Fruit fly (Drosophila melanogaster): ENCODE data around the gene CG5418.

The CG5418 gene

dm6 chr2L:12497283-12498265, 44.5 kb upstream of the CG5418 start, which contains the start of gene t-cup (continued):
- no peak for TF ChIP-seq CG2889 (GFP tag; IDR thresholded peaks at IDR 0.05)
- peak; percentile 19 for TF ChIP-seq CG17829 (tag; optimal IDR thresholded peaks at IDR 0.05)
- TF ChIP-seq CG17385 (GFP tag; optimal IDR thresholded peaks at IDR 0.05): peak; percentile 80
- TF ChIP-seq tna (GFP tag; IDR thresholded peaks at IDR 0.05; ENCODE audit: partially characterized antibody): peak; percentile 34; the same call in 1 of the 2 replicates
- TF ChIP-seq nerfin-1 (tag; optimal IDR thresholded peaks at IDR 0.05): peak; percentile 60
- peak; percentile 41 for TF ChIP-seq CG4424 (GFP tag; optimal IDR thresholded peaks at IDR 0.05)
- TF ChIP-seq zf30C (GFP tag; optimal IDR thresholded peaks at IDR 0.05): no peak
- TF ChIP-seq CG18011 (GFP tag; optimal IDR thresholded peaks at IDR 0.05): peak; percentile 58
- peak; percentile 70 for TF ChIP-seq CG12744 (GFP tag; optimal IDR thresholded peaks at IDR 0.05)
- TF ChIP-seq Sin3A (optimal IDR thresholded peaks at IDR 0.05): no peak
- TF ChIP-seq CG14014 (GFP tag; IDR thresholded peaks at IDR 0.05): peak; percentile 71; the same call in 1 of the 2 replicates
- peak; percentile 91 for TF ChIP-seq sug (tag; optimal IDR thresholded peaks at IDR 0.05)
- peak; percentile 73 for TF ChIP-seq CG4854 (GFP tag; optimal IDR thresholded peaks at IDR 0.05)
- TF ChIP-seq ems (GFP tag; optimal IDR thresholded peaks at IDR 0.05): peak; percentile 69
- TF ChIP-seq Hand (GFP tag; optimal IDR thresholded peaks at IDR 0.05): peak; percentile 64
- peak; percentile 83 for TF ChIP-seq Hey (tag; optimal IDR thresholded peaks at IDR 0.05)
- peak; percentile 29 for TF ChIP-seq CG9609 (GFP tag; optimal IDR thresholded peaks at IDR 0.05)
- peak; percentile 78 for TF ChIP-seq CG31365 (tag; optimal IDR thresholded peaks at IDR 0.05)
- no peak for TF ChIP-seq pros (GFP tag; optimal IDR thresholded peaks at IDR 0.05)
- peak; percentile 69 for TF ChIP-seq CG18476 (GFP tag; optimal IDR thresholded peaks at IDR 0.05)
- TF ChIP-seq CG4617 (GFP tag; optimal IDR thresholded peaks at IDR 0.05; ENCODE audit: borderline replicate concordance): no peak
- peak; percentile 44 for TF ChIP-seq fu2 (GFP tag; optimal IDR thresholded peaks at IDR 0.05)
- TF ChIP-seq Antp (GFP tag; optimal IDR thresholded peaks at IDR 0.05): no peak
- no peak; the same call in 1 of the 2 replicates for TF ChIP-seq danr (GFP tag; IDR thresholded peaks at IDR 0.05)
- peak; percentile 59 for TF ChIP-seq Rfx (GFP tag; IDR thresholded peaks at IDR 0.05)
- no peak for TF ChIP-seq hth (optimal IDR thresholded peaks at IDR 0.05)
- TF ChIP-seq CG10209 (GFP tag; optimal IDR thresholded peaks at IDR 0.05): peak; percentile 87
- TF ChIP-seq CG9215 (GFP tag; IDR thresholded peaks at IDR 0.05): no peak
- TF ChIP-seq CG11398 (GFP tag; optimal IDR thresholded peaks at IDR 0.05): peak; percentile 69
- peak; percentile 60 for TF ChIP-seq pfk (GFP tag; optimal IDR thresholded peaks at IDR 0.05)
- peak; percentile 69 for TF ChIP-seq CG11695 (GFP tag; IDR thresholded peaks at IDR 0.05)
- peak; percentile 66; the same call in 1 of the 3 replicates for TF ChIP-seq CG3726 (GFP tag; IDR thresholded peaks at IDR 0.05)
- peak; percentile 51 for TF ChIP-seq CG1647 (GFP tag; optimal IDR thresholded peaks at IDR 0.05)
- TF ChIP-seq Max (GFP tag; optimal IDR thresholded peaks at IDR 0.05): peak; percentile 45
- TF ChIP-seq tx (GFP tag; optimal IDR thresholded peaks at IDR 0.05): peak; percentile 46
- TF ChIP-seq ftz-f1 (GFP tag; optimal IDR thresholded peaks at IDR 0.05): peak; percentile 31
- no peak for TF ChIP-seq Tbp (GFP tag; optimal IDR thresholded peaks at IDR 0.05)
- peak; percentile 64 for TF ChIP-seq Nf-YB (GFP tag; optimal IDR thresholded peaks at IDR 0.05)
- peak; percentile 42 for TF ChIP-seq tio (GFP tag; optimal IDR thresholded peaks at IDR 0.05)
- TF ChIP-seq HmgZ (tag; optimal IDR thresholded peaks at IDR 0.05): peak; percentile 92
- TF ChIP-seq CG10565 (GFP tag; optimal IDR thresholded peaks at IDR 0.05): no peak
- peak; percentile 75 for TF ChIP-seq tap (tag; optimal IDR thresholded peaks at IDR 0.05)
- TF ChIP-seq CG7556 (GFP tag; optimal IDR thresholded peaks at IDR 0.05): peak; percentile 74
- no peak; the same call in 1 of the 2 replicates for TF ChIP-seq amos (GFP tag; IDR thresholded peaks at IDR 0.05; ENCODE audit: partially characterized antibody)
- TF ChIP-seq Meics (GFP tag; optimal IDR thresholded peaks at IDR 0.05): peak; percentile 79
- TF ChIP-seq CG4282 (GFP tag; optimal IDR thresholded peaks at IDR 0.05): no peak
- TF ChIP-seq cato (GFP tag; optimal IDR thresholded peaks at IDR 0.05; ENCODE audit: borderline replicate concordance): no peak
- peak; percentile 90 for TF ChIP-seq BtbVII (GFP tag; optimal IDR thresholded peaks at IDR 0.05)
